Fruit fly (Drosophila melanogaster) whole organism: ENCODE results near the gene Cpr65Au.

Experiments used
- pan ChIP-seq: fragments of >200 bp; optimal IDR thresholded peaks from 2 replicates; lab custom pipeline; 2017

Gene Cpr65Au

dm6 chr3L:6082561-6082960 lies 49.3 kb downstream of the Cpr65Au start, which contains the start of gene CG13293:
TSS of gene CG13293 (plus strand) at chr3L:6082883.
- no peak for TF ChIP-seq pan (lab: Kevin White, UChicago)
